Worm (Caenorhabditis elegans) whole organism, L2 larva: Measurements from ENCODE around the gene nlp-1.

Experiments used
- R02D3.7 ChIP-seq: fragments of 150-350 bp; optimal IDR thresholded peaks from 2 replicates; lab custom pipeline; 2014; ENCODE audit warnings: missing biosample characterization, missing genetic modification characterization
- aly-2 ChIP-seq: fragments of 150-350 bp; optimal IDR thresholded peaks from 2 replicates; lab custom pipeline; 2014; ENCODE audit warnings: missing biosample characterization, missing genetic modification characterization
- blmp-1 ChIP-seq: sonication (generic microtip); optimal IDR thresholded peaks from 2 replicates; lab custom pipeline; 2017; ENCODE audit warnings: missing genetic modification characterization, mild to moderate bottlenecking, missing compliant biosample characterization, antibody characterized with exemption, moderate library complexity; ENCODE audit not compliant: insufficient read depth
- nhr-10 ChIP-seq: sonication (generic microtip); optimal IDR thresholded peaks from 2 replicates; lab custom pipeline; 2017; ENCODE audit warnings: missing biosample characterization, missing genetic modification characterization
- skn-1 ChIP-seq: sonication (generic microtip); optimal IDR thresholded peaks from 2 replicates; lab custom pipeline; 2017; ENCODE audit warnings: missing biosample characterization, missing genetic modification characterization
- unc-39 ChIP-seq: fragments of 150-350 bp; optimal IDR thresholded peaks from 2 replicates; lab custom pipeline; 2014; ENCODE audit warnings: missing biosample characterization, missing genetic modification characterization
- ztf-11 ChIP-seq: sonication (generic microtip); optimal IDR thresholded peaks from 2 replicates; lab custom pipeline; 2017; ENCODE audit warnings: missing biosample characterization, missing genetic modification characterization
- ztf-4 ChIP-seq: fragments of 150-350 bp; optimal IDR thresholded peaks from 2 replicates; lab custom pipeline; 2014; ENCODE audit warnings: missing biosample characterization, missing genetic modification characterization

DNA sequence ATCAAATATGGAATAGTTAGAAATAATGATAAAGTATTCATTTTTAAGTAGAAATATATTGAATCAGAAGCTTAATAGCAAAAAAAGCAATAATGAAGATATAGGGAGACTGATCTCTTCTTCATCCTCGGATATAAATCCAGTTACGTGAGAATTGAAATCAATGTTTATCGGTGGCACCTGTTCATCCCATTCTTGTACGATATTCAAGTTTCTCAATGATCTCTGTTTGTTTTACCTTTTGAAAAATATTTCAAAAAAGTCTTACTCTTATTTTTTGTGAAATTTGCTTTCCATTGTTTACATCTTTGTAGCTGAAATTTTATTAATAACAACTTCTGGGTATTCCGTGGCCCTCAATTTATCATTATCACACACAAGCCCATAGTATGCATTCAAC, 31.0 kb downstream of the nlp-1 start, which contains the start of gene T14G12.12:
- TF ChIP-seq R02D3.7 (tag; lab: Kevin White, UChicago) (no peak), ztf-11 (tag; lab: Kevin White, UChicago) (no peak), blmp-1 (no peak), skn-1 (tag; lab: Kevin White, UChicago) (no peak), ztf-4 (tag; lab: Kevin White, UChicago) (no peak), nhr-10 (no peak), unc-39 (tag; lab: Kevin White, UChicago) (no peak), aly-2 (tag; lab: Kevin White, UChicago) (no peak)
